Fruit fly (Drosophila melanogaster): ENCODE data around the gene gammaSnap2.
A peak's percentile ranks its signal among the peaks of the same experiment; 100 is the strongest.

gammaSnap2 gene

dm6 chr3R:10170356-10170876, 49.2 kb upstream of the gammaSnap2 start, which contains the start of gene Best1 (continued):
- peak; percentile 92 for TF ChIP-seq CG6792 (GFP tag; optimal IDR thresholded peaks at IDR 0.05)
- peak; percentile 82 for TF ChIP-seq CG31627 (GFP tag; optimal IDR thresholded peaks at IDR 0.05)
- peak; percentile 88 for TF ChIP-seq Hr4 (GFP tag; optimal IDR thresholded peaks at IDR 0.05)
- peak; percentile 93 for TF ChIP-seq Sox102F (GFP tag; optimal IDR thresholded peaks at IDR 0.05)
- TF ChIP-seq CG10669 (GFP tag; optimal IDR thresholded peaks at IDR 0.05) = peak; percentile 89
- TF ChIP-seq Smox (GFP tag; optimal IDR thresholded peaks at IDR 0.05) = peak; percentile 86
- TF ChIP-seq CG8119 (GFP tag; IDR thresholded peaks at IDR 0.05) = peak; percentile 93
- peak; percentile 87 for TF ChIP-seq dac (GFP tag; optimal IDR thresholded peaks at IDR 0.05)
- peak; percentile 91 for TF ChIP-seq Met (GFP tag; optimal IDR thresholded peaks at IDR 0.05)
- TF ChIP-seq Gug (GFP tag; IDR thresholded peaks at IDR 0.05) = peak; percentile 89
- peak; percentile 95 for TF ChIP-seq CG8632 (GFP tag; optimal IDR thresholded peaks at IDR 0.05)
- peak; percentile 87 for TF ChIP-seq Sox14 (GFP tag; optimal IDR thresholded peaks at IDR 0.05)
- TF ChIP-seq CG11902 (GFP tag; optimal IDR thresholded peaks at IDR 0.05) = peak; percentile 98
- TF ChIP-seq CG3032 (tag; optimal IDR thresholded peaks at IDR 0.05) = peak; percentile 89
- peak; percentile 93 for TF ChIP-seq CG10631 (GFP tag; optimal IDR thresholded peaks at IDR 0.05)
- TF ChIP-seq CG6808 (GFP tag; optimal IDR thresholded peaks at IDR 0.05) = peak; percentile 84
- TF ChIP-seq CG3919 (GFP tag; optimal IDR thresholded peaks at IDR 0.05) = peak; percentile 96
- TF ChIP-seq CG16779 (tag; optimal IDR thresholded peaks at IDR 0.05) = peak; percentile 93

DNA sequence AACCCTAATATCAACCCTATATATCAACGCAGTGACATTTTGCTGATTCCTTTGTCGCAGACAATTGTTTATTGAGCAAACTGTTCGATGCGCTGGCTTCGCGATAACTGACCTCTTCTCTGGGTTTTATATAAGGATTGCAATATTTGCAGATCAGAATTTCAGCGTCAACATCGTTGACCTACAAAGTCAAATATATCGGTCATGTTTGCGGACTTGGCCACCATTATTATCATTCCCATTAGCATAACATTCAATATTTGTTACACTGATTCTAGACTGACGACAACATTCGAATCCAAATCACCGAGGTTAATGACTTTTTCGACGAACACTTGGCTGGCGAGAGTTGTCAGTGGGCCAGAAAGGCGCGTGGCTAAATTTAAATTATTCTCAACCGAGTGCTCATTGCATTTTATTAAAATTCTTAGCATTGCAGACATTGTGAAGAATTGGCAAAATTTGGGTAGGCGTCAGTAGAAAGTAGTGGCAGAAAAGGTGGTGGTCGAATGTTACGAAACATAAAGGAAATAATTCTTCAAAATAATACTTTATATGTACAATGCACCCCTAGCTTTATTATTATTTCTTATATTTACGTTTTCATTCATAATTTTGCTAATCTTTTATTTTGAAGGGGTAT, 48.0 kb upstream of the gammaSnap2 start:
- TF ChIP-seq CG6854 (GFP tag; optimal IDR thresholded peaks at IDR 0.05) (peak; percentile 29), CG8119 (GFP tag; IDR thresholded peaks at IDR 0.05) (no peak), lz (GFP tag; optimal IDR thresholded peaks at IDR 0.05) (no peak), CG3032 (tag; optimal IDR thresholded peaks at IDR 0.05) (no peak), CG8632 (GFP tag; optimal IDR thresholded peaks at IDR 0.05) (no peak), CG3919 (GFP tag; optimal IDR thresholded peaks at IDR 0.05) (no peak), CG31627 (GFP tag; optimal IDR thresholded peaks at IDR 0.05) (no peak), CG10631 (GFP tag; optimal IDR thresholded peaks at IDR 0.05) (no peak), CG16779 (tag; optimal IDR thresholded peaks at IDR 0.05) (no peak), Hr4 (GFP tag; optimal IDR thresholded peaks at IDR 0.05) (peak; percentile 9), Eip93F (GFP tag; optimal IDR thresholded peaks at IDR 0.05) (no peak), svp (GFP tag) (no peak), fd85E (GFP tag; optimal IDR thresholded peaks at IDR 0.05) (no peak), topi (GFP tag; optimal IDR thresholded peaks at IDR 0.05) (no peak), net (GFP tag; optimal IDR thresholded peaks at IDR 0.05) (no peak), CG1621 (tag; optimal IDR thresholded peaks at IDR 0.05) (no peak), Gug (GFP tag; IDR thresholded peaks at IDR 0.05) (no peak), CG32006 (GFP tag; optimal IDR thresholded peaks at IDR 0.05) (no peak), CG34406 (GFP tag; optimal IDR thresholded peaks at IDR 0.05) (no peak), fd59A (GFP tag; optimal IDR thresholded peaks at IDR 0.05) (no peak), acj6 (GFP tag; optimal IDR thresholded peaks at IDR 0.05) (no peak), salr (GFP tag; optimal IDR thresholded peaks at IDR 0.05) (no peak), CG6276 (GFP tag; optimal IDR thresholded peaks at IDR 0.05) (no peak), Eip75B (GFP tag; optimal IDR thresholded peaks at IDR 0.05) (no peak), Met (GFP tag; optimal IDR thresholded peaks at IDR 0.05) (no peak), spab (GFP tag; optimal IDR thresholded peaks at IDR 0.05) (no peak), dsx (GFP tag; optimal IDR thresholded peaks at IDR 0.05; ENCODE audit: poor library complexity, severe bottlenecking) (no peak), CG6808 (GFP tag; optimal IDR thresholded peaks at IDR 0.05) (no peak), CG11294 (GFP tag; IDR thresholded peaks at IDR 0.05) (no peak), Blimp-1 (GFP tag; optimal IDR thresholded peaks at IDR 0.05) (no peak), esn (GFP tag; optimal IDR thresholded peaks at IDR 0.05) (peak; percentile 16), Ets21C (GFP tag; optimal IDR thresholded peaks at IDR 0.05) (no peak), pdm3 (GFP tag; optimal IDR thresholded peaks at IDR 0.05) (no peak), fkh (GFP tag; optimal IDR thresholded peaks at IDR 0.05) (peak; percentile 44), CG6163 (GFP tag; IDR thresholded peaks at IDR 0.05) (0 out of 3 replicates have a peak, but pooled peaks have one; percentile 8), achi (GFP tag; optimal IDR thresholded peaks at IDR 0.05) (no peak), Smox (GFP tag; optimal IDR thresholded peaks at IDR 0.05) (no peak), CG10669 (GFP tag; optimal IDR thresholded peaks at IDR 0.05) (no peak), CG9139 (GFP tag; optimal IDR thresholded peaks at IDR 0.05) (no peak), cyc (GFP tag; optimal IDR thresholded peaks at IDR 0.05) (no peak), CG6792 (GFP tag; optimal IDR thresholded peaks at IDR 0.05) (no peak)

Measured in whole organism, prepupa.